Fruit fly (Drosophila melanogaster) whole organism, pupa: Measurements from ENCODE around the gene Argl.

Source experiments
- CG10348 ChIP-seq: fragments of 200-800 bp; sonication (Bioruptor generic); IDR thresholded peaks from 2 replicates; pipeline ENCODE4 v1.3.6; 2022; ENCODE audit warnings: missing biosample characterization, missing genetic modification characterization
- CG12605 ChIP-seq: fragments of 200-800 bp; sonication (Bioruptor generic); IDR thresholded peaks from 2 replicates; pipeline ENCODE4 v1.3.6; 2022; ENCODE audit warnings: missing biosample characterization, missing genetic modification characterization
- CG13204 ChIP-seq: fragments of 200-800 bp; sonication (Bioruptor generic); optimal IDR thresholded peaks from 2 replicates; lab custom pipeline; 2018; ENCODE audit warnings: missing biosample characterization, mild to moderate bottlenecking, missing genetic modification characterization, moderate library complexity
- CG14655 ChIP-seq: fragments of 200-800 bp; sonication (Bioruptor generic); optimal IDR thresholded peaks from 3 replicates; lab custom pipeline; 2017; ENCODE audit warnings: mild to moderate bottlenecking, missing biosample characterization, missing genetic modification reagents, missing genetic modification characterization
- CG15710 ChIP-seq: fragments of 200-800 bp; sonication (Bioruptor generic); optimal IDR thresholded peaks from 2 replicates; lab custom pipeline; 2018; ENCODE audit warnings: missing biosample characterization, mild to moderate bottlenecking, missing genetic modification characterization, moderate library complexity
- CG34367 ChIP-seq: fragments of 200-800 bp; sonication (Bioruptor generic); optimal IDR thresholded peaks from 2 replicates; lab custom pipeline; 2018; ENCODE audit warnings: missing biosample characterization, mild to moderate bottlenecking, missing genetic modification characterization
- CG4496 ChIP-seq: fragments of 200-800 bp; sonication (Bioruptor generic); IDR thresholded peaks from 3 replicates; pipeline ENCODE4 v1.3.6; 2022; ENCODE audit warnings: missing biosample characterization, missing genetic modification characterization
- CG8301 ChIP-seq: fragments of 200-800 bp; sonication (Bioruptor generic); optimal IDR thresholded peaks from 2 replicates; lab custom pipeline; 2018; ENCODE audit warnings: missing biosample characterization, mild to moderate bottlenecking, missing genetic modification characterization
- CG9948 ChIP-seq: fragments of 200-800 bp; sonication (Bioruptor generic); optimal IDR thresholded peaks from 2 replicates; lab custom pipeline; 2018; ENCODE audit warnings: missing biosample characterization, mild to moderate bottlenecking, missing genetic modification characterization, moderate library complexity
- D1 ChIP-seq: fragments of 200-800 bp; sonication (Bioruptor generic); optimal IDR thresholded peaks from 2 replicates; lab custom pipeline; 2018; ENCODE audit warnings: missing biosample characterization, mild to moderate bottlenecking, missing genetic modification characterization, moderate library complexity
- EcR ChIP-seq: fragments of 200-800 bp; sonication (Bioruptor generic); optimal IDR thresholded peaks from 3 replicates; lab custom pipeline; 2019; ENCODE audit warnings: missing biosample characterization, missing genetic modification characterization, mild to moderate bottlenecking, moderate library complexity, missing genetic modification reagents
- Pif1B ChIP-seq: fragments of 200-800 bp; sonication (Bioruptor generic); optimal IDR thresholded peaks from 3 replicates; lab custom pipeline; 2016; ENCODE audit warnings: missing biosample characterization, missing genetic modification characterization
- Snoo ChIP-seq: fragments of 200-800 bp; sonication (Bioruptor generic); optimal IDR thresholded peaks from 3 replicates; lab custom pipeline; 2017; ENCODE audit warnings: missing biosample characterization, mild to moderate bottlenecking, missing genetic modification characterization, inconsistent platforms
- fd96Ca ChIP-seq: fragments of 200-800 bp; sonication (Bioruptor generic); IDR thresholded peaks from 3 replicates; pipeline ENCODE4 v1.3.6; 2022; ENCODE audit warnings: missing biosample characterization, missing genetic modification characterization

dm6 chr2L:8943110-8943509, 1.2 kb upstream of the Argl start, which contains the start of gene CG9515:
- no peak for TF ChIP-seq EcR (GFP tag; lab: Kevin White, UChicago)
- no peak for TF ChIP-seq CG4496
- no peak for TF ChIP-seq CG10348
- TF ChIP-seq D1 (tag; lab: Kevin White, UChicago), result no peak
- TF ChIP-seq CG8301 (tag; lab: Kevin White, UChicago), result no peak
- no peak for TF ChIP-seq fd96Ca
- no peak for TF ChIP-seq CG12605 (GFP tag; lab: Robert Waterston, UW)
- no peak for TF ChIP-seq CG13204
- no peak for TF ChIP-seq CG14655 (GFP tag; lab: Kevin White, UChicago)
- TF ChIP-seq CG9948 (tag; lab: Kevin White, UChicago), result no peak
- TF ChIP-seq Pif1B (GFP tag; lab: Kevin White, UChicago), result no peak
- no peak for TF ChIP-seq Snoo (tag; lab: Kevin White, UChicago)
- no peak for TF ChIP-seq CG15710 (tag; lab: Kevin White, UChicago)
- no peak for TF ChIP-seq CG34367 (tag; lab: Kevin White, UChicago)
